Worm (Caenorhabditis elegans) whole organism, mixed stage, embryonic: ENCODE results near the gene cank-26.
A peak's percentile ranks its signal among the peaks of the same experiment; 100 is the strongest.

ENCODE experiments used
- M03D4.4 ChIP-seq: sonication (generic microtip); optimal IDR thresholded peaks from 2 replicates; lab custom pipeline; 2017; ENCODE audit warnings: mild to moderate bottlenecking, missing genetic modification characterization, missing compliant biosample characterization
- blmp-1 ChIP-seq: fragments of 150-350 bp; optimal IDR thresholded peaks from 2 replicates; lab custom pipeline; 2014; ENCODE audit warnings: missing biosample characterization, missing genetic modification characterization
- ceh-39 ChIP-seq: fragments of 150-350 bp; optimal IDR thresholded peaks from 2 replicates; lab custom pipeline; 2014; ENCODE audit warnings: missing biosample characterization, missing genetic modification characterization
- ceh-43 ChIP-seq: fragments of 200-800 bp; sonication (Bioruptor generic); optimal IDR thresholded peaks from 2 replicates; lab custom pipeline; 2018; ENCODE audit warnings: mild to moderate bottlenecking, missing genetic modification characterization, moderate library complexity, missing compliant biosample characterization
- ceh-83 ChIP-seq: fragments of 200-800 bp; sonication (Bioruptor generic); optimal IDR thresholded peaks from 2 replicates; lab custom pipeline; 2018; ENCODE audit warnings: mild to moderate bottlenecking, missing genetic modification characterization, missing compliant biosample characterization
- ces-1 ChIP-seq: fragments of 150-350 bp; optimal IDR thresholded peaks from 2 replicates; lab custom pipeline; 2014; ENCODE audit warnings: missing biosample characterization, missing genetic modification reagents, missing genetic modification characterization
- cnd-1 ChIP-seq: fragments of 200-800 bp; sonication (Bioruptor generic); optimal IDR thresholded peaks from 2 replicates; lab custom pipeline; 2018; ENCODE audit warnings: mild to moderate bottlenecking, missing genetic modification characterization, missing compliant biosample characterization
- drap-1 ChIP-seq: fragments of 200-800 bp; sonication (Bioruptor generic); optimal IDR thresholded peaks from 3 replicates; lab custom pipeline; 2018; ENCODE audit warnings: mild to moderate bottlenecking, missing genetic modification characterization, missing compliant biosample characterization
- elt-3 ChIP-seq: fragments of 150-350 bp; optimal IDR thresholded peaks from 2 replicates; lab custom pipeline; 2014; ENCODE audit warnings: missing biosample characterization, missing genetic modification characterization
- flh-1 ChIP-seq: fragments of 200-800 bp; sonication (Bioruptor generic); optimal IDR thresholded peaks from 2 replicates; lab custom pipeline; 2018; ENCODE audit warnings: mild to moderate bottlenecking, missing genetic modification characterization, moderate library complexity, missing compliant biosample characterization
- ham-2 ChIP-seq: fragments of 200-800 bp; sonication (Bioruptor generic); optimal IDR thresholded peaks from 2 replicates; lab custom pipeline; 2018; ENCODE audit warnings: mild to moderate bottlenecking, missing genetic modification characterization, missing compliant biosample characterization
- hlh-1 ChIP-seq: fragments of 150-350 bp; optimal IDR thresholded peaks from 2 replicates; lab custom pipeline; 2014; ENCODE audit warnings: missing biosample characterization, missing genetic modification reagents, missing genetic modification characterization
- lin-13 ChIP-seq: fragments of 150-350 bp; optimal IDR thresholded peaks from 2 replicates; lab custom pipeline; 2014; ENCODE audit warnings: missing biosample characterization, missing genetic modification characterization
- lin-32 ChIP-seq: fragments of 200-800 bp; sonication (Bioruptor generic); optimal IDR thresholded peaks from 2 replicates; lab custom pipeline; 2018; ENCODE audit warnings: mild to moderate bottlenecking, missing genetic modification characterization, missing compliant biosample characterization
- lsy-2 ChIP-seq: fragments of 150-350 bp; optimal IDR thresholded peaks from 2 replicates; lab custom pipeline; 2014; ENCODE audit warnings: missing biosample characterization, missing genetic modification characterization
- mep-1 ChIP-seq: fragments of 150-350 bp; optimal IDR thresholded peaks from 2 replicates; lab custom pipeline; 2017; ENCODE audit warnings: missing biosample characterization, missing genetic modification reagents, missing genetic modification characterization, inconsistent platforms
- mls-2 ChIP-seq: sonication (generic microtip); optimal IDR thresholded peaks from 2 replicates; lab custom pipeline; 2016; ENCODE audit warnings: mild to moderate bottlenecking, missing genetic modification characterization, moderate library complexity, missing compliant biosample characterization
- nhr-12 ChIP-seq: fragments of 150-350 bp; optimal IDR thresholded peaks from 2 replicates; lab custom pipeline; 2014; ENCODE audit warnings: missing biosample characterization, missing genetic modification characterization
- nhr-2 ChIP-seq: fragments of 150-350 bp; optimal IDR thresholded peaks from 2 replicates; lab custom pipeline; 2014; ENCODE audit warnings: missing biosample characterization, missing genetic modification characterization
- nhr-237 ChIP-seq: fragments of 150-350 bp; optimal IDR thresholded peaks from 2 replicates; lab custom pipeline; 2014; ENCODE audit warnings: missing biosample characterization, missing genetic modification characterization
- nhr-28 ChIP-seq: fragments of 150-350 bp; optimal IDR thresholded peaks from 2 replicates; lab custom pipeline; 2014; ENCODE audit warnings: missing biosample characterization, missing genetic modification characterization
- sem-2 ChIP-seq: fragments of 200-800 bp; sonication (Bioruptor generic); optimal IDR thresholded peaks from 2 replicates; lab custom pipeline; 2018; ENCODE audit warnings: mild to moderate bottlenecking, missing genetic modification characterization, missing compliant biosample characterization
- snpc-4 ChIP-seq: fragments of 150-350 bp; optimal IDR thresholded peaks from 2 replicates; lab custom pipeline; 2014; ENCODE audit warnings: missing biosample characterization, missing genetic modification characterization
- tbx-8 ChIP-seq: fragments of 200-800 bp; sonication (Bioruptor generic); optimal IDR thresholded peaks from 2 replicates; lab custom pipeline; 2018; ENCODE audit warnings: mild to moderate bottlenecking, missing genetic modification characterization, moderate library complexity, missing compliant biosample characterization
- unc-120 ChIP-seq: sonication (generic microtip); optimal IDR thresholded peaks from 2 replicates; lab custom pipeline; 2017; ENCODE audit warnings: missing genetic modification characterization, missing compliant biosample characterization; ENCODE audit not compliant: poor library complexity, severe bottlenecking
- unc-39 ChIP-seq: fragments of 150-350 bp; optimal IDR thresholded peaks from 2 replicates; lab custom pipeline; 2014; ENCODE audit warnings: missing biosample characterization, missing genetic modification characterization
- unc-62 ChIP-seq: fragments of 150-350 bp; optimal IDR thresholded peaks from 2 replicates; lab custom pipeline; 2014; ENCODE audit warnings: missing biosample characterization, missing genetic modification reagents, missing genetic modification characterization
- zip-8 ChIP-seq: fragments of 150-350 bp; optimal IDR thresholded peaks from 2 replicates; lab custom pipeline; 2014; ENCODE audit warnings: missing biosample characterization, missing genetic modification characterization
- ztf-11 ChIP-seq: fragments of 150-350 bp; optimal IDR thresholded peaks from 2 replicates; lab custom pipeline; 2014; ENCODE audit warnings: missing biosample characterization, missing genetic modification characterization

The cank-26 gene

DNA sequence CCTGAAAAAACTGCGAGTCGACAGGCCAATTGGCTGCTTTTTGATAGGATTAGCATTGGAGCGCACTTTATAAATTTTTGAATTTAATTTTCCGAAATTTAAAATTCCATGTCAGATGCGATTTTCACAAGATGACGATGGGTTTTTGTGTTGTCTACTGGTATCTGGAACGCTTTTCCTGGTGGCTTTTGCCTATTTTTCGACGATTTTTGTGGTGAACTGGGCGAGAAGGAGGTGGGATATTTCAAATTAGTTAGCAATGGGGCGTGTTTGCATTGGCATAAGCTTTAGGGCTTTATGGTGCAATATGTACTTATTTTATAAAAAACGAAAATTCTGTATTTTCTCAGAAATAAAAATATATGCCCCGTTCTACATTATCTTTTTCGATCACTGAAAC lies 2.7 kb downstream of the cank-26 start, which contains the start of gene K10G6.9:
TSS of gene K10G6.9 (plus strand) at position 110 of the 400 bp plus-strand sequence.
- peak; percentile 1 for TF ChIP-seq ces-1 (GFP tag; lab: Kevin White, UChicago)
- no peak for TF ChIP-seq nhr-237 (tag; lab: Kevin White, UChicago)

DNA sequence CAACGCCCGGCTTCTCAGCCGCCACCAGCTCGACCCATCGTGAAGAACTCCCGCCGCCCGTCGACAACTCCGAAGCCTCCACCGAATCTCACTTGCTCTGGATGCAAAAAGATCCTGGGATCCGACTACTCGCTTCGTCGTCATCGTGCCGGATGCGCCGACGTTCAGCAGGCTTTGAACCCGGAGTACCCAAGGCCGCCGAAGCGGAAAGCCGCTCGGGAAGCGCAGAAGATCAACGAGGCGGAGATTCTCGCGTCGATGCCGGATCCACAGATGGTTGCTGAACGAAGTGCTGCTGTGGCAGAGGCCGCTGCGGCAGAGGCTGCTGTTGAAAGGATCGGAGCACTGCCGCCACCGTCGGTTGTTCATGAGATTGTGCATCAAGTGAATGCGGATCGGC lies 6.1 kb downstream of the cank-26 start:
- TF ChIP-seq ceh-43 (no peak), nhr-2 (tag; lab: Kevin White, UChicago) (no peak), nhr-12 (no peak), sem-2 (GFP tag; lab: Kevin White, UChicago) (no peak), elt-3 (tag; lab: Kevin White, UChicago) (no peak), unc-62 (GFP tag; lab: Kevin White, UChicago) (no peak), drap-1 (GFP tag; lab: Kevin White, UChicago) (no peak), ham-2 (no peak), lin-32 (GFP tag; lab: Kevin White, UChicago) (no peak), ces-1 (GFP tag; lab: Kevin White, UChicago) (no peak), unc-39 (no peak), lsy-2 (no peak), mls-2 (tag; lab: Kevin White, UChicago) (no peak), flh-1 (GFP tag; lab: Kevin White, UChicago) (no peak), blmp-1 (no peak), snpc-4 (tag; lab: Kevin White, UChicago) (no peak), mep-1 (tag; lab: Kevin White, UChicago) (no peak), hlh-1 (tag; lab: Kevin White, UChicago) (no peak), ceh-39 (tag; lab: Kevin White, UChicago) (no peak), lin-13 (tag; lab: Kevin White, UChicago) (no peak)

DNA sequence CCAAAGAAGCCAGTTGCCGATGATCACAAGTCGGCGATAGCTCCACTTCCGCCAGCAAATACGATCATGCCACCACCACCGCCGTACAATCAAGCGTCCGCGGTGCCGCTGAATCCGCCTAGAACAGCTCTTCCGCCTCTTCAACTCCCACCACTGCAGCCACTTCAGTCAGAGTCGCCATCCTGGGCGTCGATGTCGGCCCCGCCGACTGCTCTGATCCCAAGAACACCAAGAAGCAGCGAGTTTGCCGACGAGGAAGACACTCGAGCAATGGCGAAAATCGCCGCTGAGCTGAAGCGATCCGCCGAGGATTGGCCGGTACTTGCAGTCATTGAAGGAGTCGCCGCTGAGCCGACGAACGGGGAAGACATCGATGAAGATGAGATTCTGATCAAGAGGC lies 6.8 kb downstream of the cank-26 start:
- no peak for TF ChIP-seq hlh-1 (tag; lab: Kevin White, UChicago)
- no peak for TF ChIP-seq unc-120
- no peak for TF ChIP-seq ztf-11 (tag; lab: Kevin White, UChicago)
- TF ChIP-seq cnd-1: no peak
- TF ChIP-seq lsy-2: no peak
- no peak for TF ChIP-seq elt-3 (tag; lab: Kevin White, UChicago)
- no peak for TF ChIP-seq ces-1 (GFP tag; lab: Kevin White, UChicago)
- TF ChIP-seq nhr-237 (tag; lab: Kevin White, UChicago): no peak
- TF ChIP-seq nhr-12: no peak

DNA sequence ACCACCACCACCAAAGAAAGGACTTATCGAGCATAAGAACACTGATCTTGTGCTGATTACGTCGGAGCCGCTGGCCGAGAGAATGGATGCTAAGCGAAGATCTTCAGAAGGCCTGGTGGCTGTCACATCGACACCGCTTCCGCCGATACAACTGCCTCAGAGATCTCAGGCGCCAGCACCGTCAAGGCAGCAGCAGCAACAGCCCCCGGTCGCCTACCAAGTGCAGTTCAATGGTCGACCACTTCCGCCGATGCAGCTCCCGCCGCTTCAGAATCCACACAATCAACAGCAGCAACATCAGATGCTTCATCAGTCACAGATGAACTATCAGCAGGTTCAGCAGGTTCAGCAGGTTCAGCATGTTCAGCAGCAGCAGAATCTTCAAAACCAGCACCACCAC lies 7.8 kb downstream of the cank-26 start:
- TF ChIP-seq sem-2 (GFP tag; lab: Kevin White, UChicago) (no peak), lin-13 (tag; lab: Kevin White, UChicago) (no peak), snpc-4 (tag; lab: Kevin White, UChicago) (no peak), ceh-39 (tag; lab: Kevin White, UChicago) (no peak), ham-2 (no peak), hlh-1 (tag; lab: Kevin White, UChicago) (no peak), unc-39 (no peak), zip-8 (tag; lab: Kevin White, UChicago) (no peak), M03D4.4 (tag; lab: Kevin White, UChicago) (no peak), nhr-28 (tag; lab: Kevin White, UChicago) (no peak), tbx-8 (GFP tag; lab: Kevin White, UChicago) (no peak)

DNA sequence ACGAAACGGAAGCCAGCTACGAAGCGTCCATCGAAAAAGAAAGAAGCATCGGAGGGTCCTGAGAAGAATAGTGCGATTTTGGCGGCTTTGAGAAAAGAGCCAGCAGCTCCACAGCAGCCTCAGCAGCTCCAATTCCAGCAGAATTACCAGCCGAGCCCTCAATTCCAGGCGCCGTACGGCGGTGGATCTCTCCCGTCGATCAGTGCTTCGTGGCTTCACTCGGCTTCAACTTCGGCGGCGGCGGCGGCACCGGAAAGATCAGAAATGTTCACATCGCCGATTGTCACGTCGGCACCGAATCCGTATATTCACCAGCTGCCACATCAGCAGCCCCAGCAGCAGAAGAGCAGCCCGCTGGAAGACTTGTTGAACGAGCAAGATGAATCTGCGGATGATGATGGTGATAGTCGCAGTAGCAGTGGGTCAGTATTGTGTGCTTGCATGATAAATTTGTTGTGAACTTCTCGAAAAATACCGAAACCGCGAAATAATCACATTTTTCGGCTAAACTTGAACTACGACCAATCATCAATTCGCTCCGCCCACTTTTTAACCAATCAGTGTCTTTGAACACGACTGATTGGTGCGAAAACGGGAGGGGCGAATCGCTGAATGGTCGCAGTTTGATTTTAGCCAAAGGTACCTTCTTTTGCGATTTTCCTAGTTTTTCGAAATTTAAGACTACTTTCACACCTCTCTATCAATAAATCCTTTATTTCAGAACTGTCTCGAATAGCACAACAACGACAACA lies 9.0 kb downstream of the cank-26 start:
- TF ChIP-seq sem-2 (GFP tag; lab: Kevin White, UChicago): no peak
- no peak for TF ChIP-seq ceh-83 (GFP tag; lab: Kevin White, UChicago)
- no peak for TF ChIP-seq hlh-1 (tag; lab: Kevin White, UChicago)
- TF ChIP-seq elt-3 (tag; lab: Kevin White, UChicago): no peak
- no peak for TF ChIP-seq lsy-2
